Fruit fly (Drosophila melanogaster) whole organism, embryonic: ENCODE data around the gene Nin.

Experiments
- Antp ChIP-seq: fragments of 200-800 bp; sonication (Bioruptor generic); optimal IDR thresholded peaks from 3 replicates; lab custom pipeline; 2016; ENCODE audit warnings: missing biosample characterization, missing genetic modification characterization
- Atf6 ChIP-seq: fragments of 200-800 bp; sonication (Bioruptor generic); IDR thresholded peaks from 2 replicates; pipeline ENCODE4 v1.3.6; 2022; ENCODE audit warnings: missing biosample characterization, missing genetic modification characterization
- CG10274 ChIP-seq: fragments of 200-800 bp; sonication (Bioruptor generic); optimal IDR thresholded peaks from 3 replicates; lab custom pipeline; 2017; ENCODE audit warnings: missing biosample characterization, mild to moderate bottlenecking, missing genetic modification characterization
- CG11695 ChIP-seq: fragments of 200-800 bp; sonication (Bioruptor generic); IDR thresholded peaks from 3 replicates; pipeline ENCODE4 v1.3.6; 2022; ENCODE audit warnings: missing biosample characterization, missing genetic modification characterization
- CG11696 ChIP-seq: fragments of 200-800 bp; sonication (Bioruptor generic); IDR thresholded peaks from 2 replicates; pipeline ENCODE4 v1.3.6; 2022; ENCODE audit warnings: missing biosample characterization, missing genetic modification characterization
- CG12769 ChIP-seq: fragments of 200-800 bp; sonication (Bioruptor generic); optimal IDR thresholded peaks from 2 replicates; lab custom pipeline; 2019; ENCODE audit warnings: missing biosample characterization, mild to moderate bottlenecking, missing genetic modification characterization, moderate library complexity
- CG14014 ChIP-seq: fragments of 200-800 bp; sonication (Bioruptor generic); IDR thresholded peaks from 2 replicates; pipeline ENCODE4 v1.3.6; 2022; ENCODE audit warnings: missing biosample characterization, missing genetic modification characterization
- CG14441 ChIP-seq: fragments of 200-800 bp; sonication (Bioruptor generic); IDR thresholded peaks from 2 replicates; pipeline ENCODE4 v1.3.6; 2022; ENCODE audit warnings: missing biosample characterization, missing genetic modification characterization
- CG15269 ChIP-seq: fragments of 200-800 bp; sonication (Bioruptor generic); optimal IDR thresholded peaks from 2 replicates; lab custom pipeline; 2018; ENCODE audit warnings: missing biosample characterization, mild to moderate bottlenecking, missing genetic modification characterization, moderate library complexity
- CG2116 ChIP-seq: fragments of 200-800 bp; sonication (Bioruptor generic); optimal IDR thresholded peaks from 3 replicates; lab custom pipeline; 2018; ENCODE audit warnings: missing biosample characterization, mild to moderate bottlenecking, missing genetic modification characterization
- CG3838 ChIP-seq: fragments of 200-800 bp; sonication (Bioruptor generic); optimal IDR thresholded peaks from 3 replicates; lab custom pipeline; 2016; ENCODE audit warnings: missing biosample characterization, missing genetic modification characterization
- CG6765 ChIP-seq: fragments of 200-800 bp; sonication (Bioruptor generic); optimal IDR thresholded peaks from 3 replicates; lab custom pipeline; 2017; ENCODE audit warnings: missing biosample characterization, mild to moderate bottlenecking, missing genetic modification characterization
- CG8290 ChIP-seq, 3 experiments: fragments of 200-800 bp; sonication (Bioruptor generic); optimal IDR thresholded peaks; 2 replicates each; lab custom pipeline; 2016 to 2019; ENCODE audit warnings: missing biosample characterization in 3 of 3, missing genetic modification characterization in 3 of 3, mild to moderate bottlenecking in 2 of 3, moderate library complexity in 1 of 3
- Chrac-16 ChIP-seq: fragments of 200-800 bp; sonication (Bioruptor generic); optimal IDR thresholded peaks from 3 replicates; lab custom pipeline; 2016; ENCODE audit warnings: missing biosample characterization, missing genetic modification characterization
- Drgx ChIP-seq: fragments of 200-800 bp; sonication (Bioruptor generic); IDR thresholded peaks from 2 replicates; pipeline ENCODE4 v1.3.6; 2022; ENCODE audit warnings: missing biosample characterization, missing genetic modification characterization
- ERR ChIP-seq: fragments of 200-800 bp; sonication (Bioruptor generic); optimal IDR thresholded peaks from 2 replicates; lab custom pipeline; 2016; ENCODE audit warnings: missing biosample characterization, missing genetic modification characterization
- Fer2 ChIP-seq: fragments of 200-800 bp; sonication (Bioruptor generic); optimal IDR thresholded peaks from 2 replicates; lab custom pipeline; 2018; ENCODE audit warnings: missing biosample characterization, mild to moderate bottlenecking, missing genetic modification characterization, moderate library complexity
- HLH3B ChIP-seq: fragments of 200-800 bp; sonication (Bioruptor generic); IDR thresholded peaks from 2 replicates; pipeline ENCODE4 v1.3.6; 2022; ENCODE audit warnings: missing biosample characterization, missing genetic modification characterization
- HmgZ ChIP-seq: fragments of 200-800 bp; sonication (Bioruptor generic); optimal IDR thresholded peaks from 2 replicates; lab custom pipeline; 2018; ENCODE audit warnings: missing biosample characterization, mild to moderate bottlenecking, missing genetic modification characterization
- Hmr ChIP-seq: fragments of 200-800 bp; sonication (Bioruptor generic); optimal IDR thresholded peaks from 3 replicates; lab custom pipeline; 2017; ENCODE audit warnings: mild to moderate bottlenecking, missing biosample characterization, missing genetic modification reagents, missing genetic modification characterization
- Med ChIP-seq: fragments of 200-800 bp; sonication (Bioruptor generic); peaks from one replicate; lab custom pipeline; 2016; ENCODE audit warnings: missing biosample characterization, missing genetic modification characterization, mild to moderate bottlenecking, inconsistent platforms, moderate library complexity
- Mrtf ChIP-seq: fragments of 200-800 bp; sonication (Bioruptor generic); IDR thresholded peaks from 3 replicates; pipeline ENCODE4 v1.3.6; 2022; ENCODE audit warnings: missing biosample characterization, missing genetic modification characterization
- Neu2 ChIP-seq: fragments of 200-800 bp; sonication (Bioruptor generic); optimal IDR thresholded peaks from 3 replicates; lab custom pipeline; 2016; ENCODE audit warnings: missing biosample characterization, missing genetic modification characterization, borderline replicate concordance
- Opbp ChIP-seq: fragments of 200-800 bp; sonication (Bioruptor generic); IDR thresholded peaks from 3 replicates; pipeline ENCODE4 v1.3.6; 2022; ENCODE audit warnings: missing biosample characterization, missing genetic modification characterization; ENCODE audit not compliant: partially characterized antibody
- Ptx1 ChIP-seq: fragments of 200-800 bp; sonication (Bioruptor generic); IDR thresholded peaks from 2 replicates; pipeline ENCODE4 v1.3.6; 2022; ENCODE audit warnings: missing biosample characterization, missing genetic modification characterization
- Ravus ChIP-seq: fragments of 200-800 bp; sonication (Bioruptor generic); IDR thresholded peaks from 2 replicates; pipeline ENCODE4 v1.3.6; 2022; ENCODE audit warnings: missing biosample characterization, missing genetic modification characterization
- Rx ChIP-seq: fragments of 200-800 bp; sonication (Bioruptor generic); IDR thresholded peaks from 2 replicates; pipeline ENCODE4 v1.3.6; 2022; ENCODE audit warnings: missing biosample characterization, missing genetic modification characterization
- Sox102F ChIP-seq: fragments of 200-800 bp; sonication (Bioruptor generic); optimal IDR thresholded peaks from 2 replicates; lab custom pipeline; 2018; ENCODE audit warnings: missing biosample characterization, mild to moderate bottlenecking, missing genetic modification characterization, moderate library complexity
- abd-A ChIP-seq: fragments of 200-800 bp; sonication (Bioruptor generic); optimal IDR thresholded peaks from 3 replicates; lab custom pipeline; 2019; ENCODE audit warnings: missing biosample characterization, mild to moderate bottlenecking, missing genetic modification characterization, moderate library complexity
- bigmax ChIP-seq: fragments of 200-800 bp; sonication (Bioruptor generic); optimal IDR thresholded peaks from 2 replicates; lab custom pipeline; 2018; ENCODE audit warnings: missing biosample characterization, mild to moderate bottlenecking, missing genetic modification characterization
- cas ChIP-seq: fragments of 200-800 bp; sonication (Bioruptor generic); IDR thresholded peaks from 2 replicates; pipeline ENCODE4 v1.3.6; 2022; ENCODE audit warnings: missing biosample characterization, missing genetic modification characterization
- chm ChIP-seq: fragments of 200-800 bp; sonication (Bioruptor generic); IDR thresholded peaks from 2 replicates; pipeline ENCODE4 v1.3.6; 2022; ENCODE audit warnings: missing biosample characterization, missing genetic modification characterization
- crc ChIP-seq: fragments of 200-800 bp; sonication (Bioruptor generic); optimal IDR thresholded peaks from 2 replicates; lab custom pipeline; 2016; ENCODE audit warnings: missing biosample characterization, missing genetic modification characterization
- dan ChIP-seq: fragments of 200-800 bp; sonication (Bioruptor generic); IDR thresholded peaks from 2 replicates; pipeline ENCODE4 v1.3.6; 2022; ENCODE audit warnings: missing biosample characterization, missing genetic modification characterization
- danr ChIP-seq: fragments of 200-800 bp; sonication (Bioruptor generic); IDR thresholded peaks from 2 replicates; pipeline ENCODE4 v1.3.6; 2022; ENCODE audit warnings: missing biosample characterization, missing genetic modification characterization
- fd3F ChIP-seq: fragments of 200-800 bp; sonication (Bioruptor generic); optimal IDR thresholded peaks from 2 replicates; lab custom pipeline; 2018; ENCODE audit warnings: missing biosample characterization, mild to moderate bottlenecking, missing genetic modification characterization, moderate library complexity
- ftz-f1 ChIP-seq: fragments of 200-800 bp; sonication (Bioruptor generic); optimal IDR thresholded peaks from 2 replicates; lab custom pipeline; 2016; ENCODE audit warnings: missing biosample characterization, missing genetic modification characterization
- ham ChIP-seq: fragments of 200-800 bp; sonication (Bioruptor generic); IDR thresholded peaks from 2 replicates; pipeline ENCODE4 v1.3.6; 2022; ENCODE audit warnings: missing biosample characterization, missing genetic modification characterization
- lov ChIP-seq, 2 experiments: fragments of 200-800 bp in 1 of 2; fragments of >200 bp in 1 of 2; sonication (Bioruptor generic) in 1 of 2; IDR thresholded peaks in 1 of 2; optimal IDR thresholded peaks in 1 of 2; 2 replicates in 1 of 2; 3 replicates in 1 of 2; pipeline versions ENCODE4 v1.3.6 to Lab custom; 2017 to 2022; ENCODE audit warnings: missing biosample characterization in 1 of 2, missing genetic modification characterization in 1 of 2
- pan ChIP-seq, 4 experiments: fragments of >200 bp in 3 of 4; fragments of 200-800 bp in 1 of 4; sonication (Bioruptor generic) in 1 of 4; optimal IDR thresholded peaks in 3 of 4; IDR thresholded peaks in 1 of 4; 2 replicates each; pipeline versions ENCODE4 v1.3.6 to Lab custom; 2017 to 2022; ENCODE audit warnings: missing biosample characterization in 2 of 4, missing genetic modification characterization in 2 of 4, mixed read lengths in 1 of 4
- slbo ChIP-seq: fragments of 200-800 bp; sonication (Bioruptor generic); IDR thresholded peaks from 2 replicates; pipeline ENCODE4 v1.3.6; 2022; ENCODE audit warnings: missing biosample characterization, missing genetic modification characterization
- tap ChIP-seq: fragments of 200-800 bp; optimal IDR thresholded peaks from 3 replicates; lab custom pipeline; 2019; ENCODE audit warnings: missing biosample characterization, mild to moderate bottlenecking, missing genetic modification characterization, moderate library complexity
- ttk ChIP-seq: fragments of 200-800 bp; sonication (Bioruptor generic); IDR thresholded peaks from 2 replicates; pipeline ENCODE4 v2.1.2; 2022; ENCODE audit warnings: missing biosample characterization, missing genetic modification characterization
- unpg ChIP-seq: fragments of 200-800 bp; sonication (Bioruptor generic); optimal IDR thresholded peaks from 3 replicates; lab custom pipeline; 2018; ENCODE audit warnings: missing biosample characterization, mild to moderate bottlenecking, missing genetic modification characterization, moderate library complexity
- wdn ChIP-seq: fragments of 200-800 bp; sonication (Bioruptor generic); IDR thresholded peaks from 2 replicates; pipeline ENCODE4 v1.3.6; 2022; ENCODE audit warnings: missing biosample characterization, missing genetic modification characterization

The Nin gene

DNA sequence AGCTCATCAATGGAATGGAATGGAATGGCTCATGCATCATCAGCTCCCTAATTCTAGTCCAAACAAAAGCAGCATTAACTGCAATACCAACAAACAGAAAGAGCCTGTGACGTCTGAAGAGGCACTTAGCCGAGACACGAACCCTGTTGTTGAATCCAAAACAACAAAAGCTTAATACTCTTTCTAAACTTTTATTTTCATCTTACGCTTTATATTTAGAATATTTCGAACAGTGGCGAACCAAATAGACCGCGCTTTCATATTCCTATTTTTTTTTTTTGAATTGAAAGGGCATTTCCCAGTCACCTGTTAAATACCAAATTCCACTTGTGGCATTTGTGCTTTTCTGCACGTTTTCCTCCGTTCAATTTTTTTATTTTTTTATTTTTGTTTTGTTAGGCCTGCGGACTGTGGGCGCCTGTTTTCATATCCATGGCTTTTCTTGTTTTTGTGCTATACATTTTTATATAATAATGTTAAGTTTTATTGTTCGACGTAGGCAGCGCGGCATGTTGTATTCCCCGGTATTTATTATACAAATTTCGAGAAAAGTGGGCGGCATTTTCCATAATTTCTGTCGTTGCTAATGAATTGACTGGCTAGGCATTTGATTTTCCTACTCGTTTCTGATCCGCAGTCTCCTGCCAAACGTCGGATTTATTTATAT lies 52.7 kb downstream of the Nin start (continued):
- TF ChIP-seq Drgx (GFP tag; lab: Robert Waterston, UW): peak; percentile 73; the same call in 1 of the 2 replicates
- peak; percentile 70 for TF ChIP-seq Ptx1 (GFP tag; lab: Robert Waterston, UW)
- peak; percentile 28 for TF ChIP-seq Sox102F
- TF ChIP-seq CG14014: peak; percentile 58; the same call in 1 of the 2 replicates
- no peak for TF ChIP-seq pan (optimal IDR thresholded peaks at IDR 0.05; lab: Kevin White, UChicago)
- TF ChIP-seq pan (GFP tag; optimal IDR thresholded peaks at IDR 0.05 in 1 of 2, IDR thresholded peaks at IDR 0.05 in 1 of 2): peak in 1 of 2 experiments; percentile 36

DNA sequence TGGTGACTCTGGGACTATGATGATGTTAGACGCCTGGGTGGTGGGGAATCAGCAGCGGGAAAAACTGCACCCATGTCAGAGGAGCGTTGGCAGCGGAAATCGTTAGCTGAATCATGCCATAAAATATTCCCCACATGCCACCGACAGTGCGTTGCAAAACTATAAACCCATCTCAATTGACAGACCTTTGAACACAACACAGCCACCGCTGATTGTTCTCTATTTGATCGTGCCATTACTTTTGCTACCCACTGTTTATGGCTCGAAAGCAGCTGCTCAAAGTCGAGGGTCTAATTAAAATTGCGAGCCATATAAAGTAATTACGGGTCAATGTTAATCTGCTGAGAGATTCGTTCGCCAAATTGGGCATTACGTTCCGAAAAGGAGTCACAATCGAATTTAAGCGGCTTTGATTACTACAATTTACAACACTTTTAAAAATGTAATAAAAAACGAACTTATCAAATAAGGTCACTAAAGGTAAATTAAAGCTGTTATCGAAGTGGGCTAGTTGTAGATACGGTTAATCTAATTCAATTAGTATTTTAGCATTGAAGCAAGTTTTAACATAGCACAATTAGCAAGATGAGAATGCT lies 53.5 kb downstream of the Nin start:
- TF ChIP-seq ERR (GFP tag; lab: Kevin White, UChicago) (no peak), Atf6 (GFP tag; lab: Robert Waterston, UW) (peak; percentile 48; the same call in 1 of the 2 replicates), abd-A (peak; percentile 3), Rx (no peak), Drgx (GFP tag; lab: Robert Waterston, UW) (peak; percentile 29; the same call in 1 of the 2 replicates), slbo (GFP tag; lab: Robert Waterston, UW) (peak; percentile 53), tap (tag; lab: Kevin White, UChicago) (no peak), fd3F (GFP tag; lab: Kevin White, UChicago) (peak; percentile 4), ftz-f1 (no peak), CG11696 (0 out of 2 replicates have a peak, but pooled peaks have one; percentile 6), unpg (GFP tag; lab: Kevin White, UChicago) (peak; percentile 7), chm (no peak), bigmax (GFP tag; lab: Kevin White, UChicago) (no peak), cas (no peak), CG3838 (GFP tag; lab: Kevin White, UChicago) (no peak), Chrac-16 (GFP tag; lab: Kevin White, UChicago) (no peak), wdn (GFP tag; lab: Robert Waterston, UW) (no peak; the same call in 1 of the 2 replicates), CG10274 (GFP tag; lab: Kevin White, UChicago) (peak; percentile 18), lov (optimal IDR thresholded peaks at IDR 0.05; lab: Kevin White, UChicago) (no peak), lov (GFP tag; IDR thresholded peaks at IDR 0.05; lab: Robert Waterston, UW) (no peak), Med (GFP tag; lab: Kevin White, UChicago) (peak; percentile 75), CG8290 (GFP tag; optimal IDR thresholded peaks at IDR 0.05; lab: Kevin White, UChicago) (no peak), CG8290 (tag; optimal IDR thresholded peaks at IDR 0.05; lab: Kevin White, UChicago) (peak in 1 of 2 experiments; percentile 66), CG6765 (GFP tag; lab: Kevin White, UChicago) (peak; percentile 19), CG14441 (GFP tag; lab: Robert Waterston, UW) (0 out of 2 replicates have a peak, but pooled peaks have one; percentile 19), Opbp (GFP tag; lab: Robert Waterston, UW) (no peak), danr (GFP tag; lab: Robert Waterston, UW) (no peak), Hmr (GFP tag; lab: Kevin White, UChicago) (peak; percentile 5), CG2116 (GFP tag; lab: Kevin White, UChicago) (no peak), Neu2 (GFP tag; lab: Kevin White, UChicago) (no peak), ham (GFP tag; lab: Robert Waterston, UW) (0 out of 2 replicates have a peak, but pooled peaks have one; percentile 13), CG15269 (peak; percentile 38), dan (GFP tag; lab: Robert Waterston, UW) (no peak), CG11695 (GFP tag; lab: Robert Waterston, UW) (peak; percentile 19; the same call in 1 of the 3 replicates), CG12769 (tag; lab: Kevin White, UChicago) (peak; percentile 19), ttk (GFP tag; lab: Robert Waterston, UW) (0 out of 2 replicates have a peak, but pooled peaks have one; percentile 13), Fer2 (tag; lab: Kevin White, UChicago) (no peak), Antp (peak; percentile 10), crc (GFP tag; lab: Kevin White, UChicago) (no peak), HLH3B (GFP tag; lab: Robert Waterston, UW) (0 out of 2 replicates have a peak, but pooled peaks have one; percentile 35), Ravus (GFP tag; lab: Robert Waterston, UW) (no peak), Mrtf (GFP tag; lab: Robert Waterston, UW) (0 out of 3 replicates have a peak, but pooled peaks have one; percentile 37), HmgZ (tag; lab: Kevin White, UChicago) (peak; percentile 13)
